Worm (Caenorhabditis elegans): Measurements from ENCODE around the gene srh-272.

ce11 chrV:2815956-2816355, 47.2 kb upstream of the srh-272 start, which contains the start of gene F54E2.5:
- TF ChIP-seq elt-3 (tag; optimal IDR thresholded peaks at IDR 0.05): no peak
- TF ChIP-seq nhr-28 (tag; optimal IDR thresholded peaks at IDR 0.05): no peak
- no peak for TF ChIP-seq nhr-237 (tag; optimal IDR thresholded peaks at IDR 0.05)
- TF ChIP-seq sptf-1 (tag; optimal IDR thresholded peaks at IDR 0.05): no peak
- no peak for TF ChIP-seq pha-4 (tag; optimal IDR thresholded peaks at IDR 0.05)
- TF ChIP-seq unc-62 (GFP tag; optimal IDR thresholded peaks at IDR 0.05): no peak
- no peak for TF ChIP-seq ztf-11 (tag; optimal IDR thresholded peaks at IDR 0.05)
- TF ChIP-seq ceh-39 (tag; optimal IDR thresholded peaks at IDR 0.05): no peak
- TF ChIP-seq blmp-1 (tag; optimal IDR thresholded peaks at IDR 0.05): no peak
- TF ChIP-seq nhr-2 (tag; optimal IDR thresholded peaks at IDR 0.05): no peak
- no peak for TF ChIP-seq ham-2 (GFP tag; optimal IDR thresholded peaks at IDR 0.05)

All from whole organism, mixed stage, embryonic.